Worm (Caenorhabditis elegans) whole organism, L3 larva: ENCODE results near the gene K05F1.1.

Experiments used
- ZK546.5 ChIP-seq: sonication (generic microtip); optimal IDR thresholded peaks from 2 replicates; lab custom pipeline; 2017; ENCODE audit warnings: missing biosample characterization, missing genetic modification characterization
- egl-27 ChIP-seq: sonication (generic microtip); optimal IDR thresholded peaks from 4 replicates; lab custom pipeline; 2017; ENCODE audit warnings: missing biosample characterization, missing genetic modification reagents, missing genetic modification characterization
- jun-1 ChIP-seq: fragments of 150-350 bp; optimal IDR thresholded peaks from 2 replicates; lab custom pipeline; 2014; ENCODE audit warnings: missing biosample characterization, missing genetic modification reagents, missing genetic modification characterization
- nhr-237 ChIP-seq: fragments of 150-350 bp; optimal IDR thresholded peaks from 2 replicates; lab custom pipeline; 2014; ENCODE audit warnings: missing biosample characterization, missing genetic modification characterization
- pha-4 ChIP-seq: fragments of 150-350 bp; optimal IDR thresholded peaks from 2 replicates; lab custom pipeline; 2014; ENCODE audit warnings: missing biosample characterization, missing genetic modification reagents, missing genetic modification characterization
- pqm-1 ChIP-seq: fragments of 150-350 bp; optimal IDR thresholded peaks from 2 replicates; lab custom pipeline; 2017; ENCODE audit warnings: missing biosample characterization, missing genetic modification characterization, inconsistent platforms
- skn-1 ChIP-seq: fragments of 150-350 bp; optimal IDR thresholded peaks from 2 replicates; lab custom pipeline; 2014; ENCODE audit warnings: missing biosample characterization, missing genetic modification characterization
- snpc-4 ChIP-seq: fragments of 150-350 bp; optimal IDR thresholded peaks from 2 replicates; lab custom pipeline; 2014; ENCODE audit warnings: missing biosample characterization, missing genetic modification characterization

DNA sequence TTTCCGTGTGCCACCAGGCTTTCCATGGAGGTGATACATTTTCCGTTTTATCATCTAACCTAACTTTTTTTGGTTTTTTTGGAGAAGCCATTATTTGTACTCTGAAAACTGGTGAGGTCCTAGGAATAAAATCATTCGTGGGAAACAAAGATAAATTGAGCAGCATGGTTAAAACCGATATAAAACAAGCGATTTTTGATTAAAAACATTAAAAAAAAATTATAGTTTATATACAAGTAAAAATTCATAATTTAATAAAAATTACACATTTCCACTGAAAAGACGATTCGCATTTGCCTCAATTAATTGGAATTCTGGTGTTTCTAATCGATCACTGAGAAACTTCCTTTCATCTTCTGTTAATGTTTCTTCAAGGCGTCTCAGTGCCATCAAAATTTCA is 37.3 kb downstream of the K05F1.1 start, which contains the start of gene ZK1248.15:
- no peak for TF ChIP-seq skn-1 (tag; lab: Kevin White, UChicago)
- no peak for TF ChIP-seq ZK546.5 (tag; lab: Kevin White, UChicago)
- TF ChIP-seq snpc-4 (tag; lab: Kevin White, UChicago): no peak
- TF ChIP-seq egl-27 (tag; lab: Kevin White, UChicago): no peak
- no peak for TF ChIP-seq jun-1 (tag; lab: Kevin White, UChicago)
- TF ChIP-seq pqm-1 (tag; lab: Kevin White, UChicago): no peak
- TF ChIP-seq nhr-237 (tag; lab: Kevin White, UChicago): no peak
- TF ChIP-seq pha-4 (tag; lab: Kevin White, UChicago): no peak
